Fruit fly (Drosophila melanogaster) whole organism, pupa: ENCODE data around the gene CG14332.

Experiments used
- CG10348 ChIP-seq: fragments of 200-800 bp; sonication (Bioruptor generic); IDR thresholded peaks from 2 replicates; pipeline ENCODE4 v1.3.6; 2022; ENCODE audit warnings: missing biosample characterization, missing genetic modification characterization
- CG12605 ChIP-seq: fragments of 200-800 bp; sonication (Bioruptor generic); IDR thresholded peaks from 2 replicates; pipeline ENCODE4 v1.3.6; 2022; ENCODE audit warnings: missing biosample characterization, missing genetic modification characterization
- CG13204 ChIP-seq: fragments of 200-800 bp; sonication (Bioruptor generic); optimal IDR thresholded peaks from 2 replicates; lab custom pipeline; 2018; ENCODE audit warnings: missing biosample characterization, mild to moderate bottlenecking, missing genetic modification characterization, moderate library complexity
- CG14655 ChIP-seq: fragments of 200-800 bp; sonication (Bioruptor generic); optimal IDR thresholded peaks from 3 replicates; lab custom pipeline; 2017; ENCODE audit warnings: mild to moderate bottlenecking, missing biosample characterization, missing genetic modification reagents, missing genetic modification characterization
- CG15710 ChIP-seq: fragments of 200-800 bp; sonication (Bioruptor generic); optimal IDR thresholded peaks from 2 replicates; lab custom pipeline; 2018; ENCODE audit warnings: missing biosample characterization, mild to moderate bottlenecking, missing genetic modification characterization, moderate library complexity
- CG17806 ChIP-seq: fragments of 200-800 bp; sonication (Bioruptor generic); optimal IDR thresholded peaks from 2 replicates; lab custom pipeline; 2018; ENCODE audit warnings: missing biosample characterization, mild to moderate bottlenecking, missing genetic modification characterization, moderate library complexity
- CG32121 ChIP-seq: fragments of 200-800 bp; sonication (Bioruptor generic); IDR thresholded peaks from 2 replicates; pipeline ENCODE4 v1.3.6; 2022; ENCODE audit warnings: missing biosample characterization, missing genetic modification characterization
- CG34367 ChIP-seq: fragments of 200-800 bp; sonication (Bioruptor generic); optimal IDR thresholded peaks from 2 replicates; lab custom pipeline; 2018; ENCODE audit warnings: missing biosample characterization, mild to moderate bottlenecking, missing genetic modification characterization
- CG4496 ChIP-seq: fragments of 200-800 bp; sonication (Bioruptor generic); IDR thresholded peaks from 3 replicates; pipeline ENCODE4 v1.3.6; 2022; ENCODE audit warnings: missing biosample characterization, missing genetic modification characterization
- CG8159 ChIP-seq: fragments of 200-800 bp; sonication (Bioruptor generic); optimal IDR thresholded peaks from 3 replicates; lab custom pipeline; 2018; ENCODE audit warnings: missing biosample characterization, mild to moderate bottlenecking, missing genetic modification characterization, moderate library complexity
- CG8301 ChIP-seq: fragments of 200-800 bp; sonication (Bioruptor generic); optimal IDR thresholded peaks from 2 replicates; lab custom pipeline; 2018; ENCODE audit warnings: missing biosample characterization, mild to moderate bottlenecking, missing genetic modification characterization
- CG9948 ChIP-seq: fragments of 200-800 bp; sonication (Bioruptor generic); optimal IDR thresholded peaks from 2 replicates; lab custom pipeline; 2018; ENCODE audit warnings: missing biosample characterization, mild to moderate bottlenecking, missing genetic modification characterization, moderate library complexity
- D1 ChIP-seq: fragments of 200-800 bp; sonication (Bioruptor generic); optimal IDR thresholded peaks from 2 replicates; lab custom pipeline; 2018; ENCODE audit warnings: missing biosample characterization, mild to moderate bottlenecking, missing genetic modification characterization, moderate library complexity
- EcR ChIP-seq: fragments of 200-800 bp; sonication (Bioruptor generic); optimal IDR thresholded peaks from 3 replicates; lab custom pipeline; 2019; ENCODE audit warnings: missing biosample characterization, missing genetic modification characterization, mild to moderate bottlenecking, moderate library complexity, missing genetic modification reagents
- Ets98B ChIP-seq: fragments of 200-800 bp; sonication (Bioruptor generic); IDR thresholded peaks from 2 replicates; pipeline ENCODE4 v1.3.6; 2022; ENCODE audit warnings: missing biosample characterization, missing genetic modification characterization
- Pif1A ChIP-seq: fragments of 200-800 bp; sonication (Bioruptor generic); optimal IDR thresholded peaks from 3 replicates; lab custom pipeline; 2016; ENCODE audit warnings: missing biosample characterization, missing genetic modification characterization
- Pif1B ChIP-seq: fragments of 200-800 bp; sonication (Bioruptor generic); optimal IDR thresholded peaks from 3 replicates; lab custom pipeline; 2016; ENCODE audit warnings: missing biosample characterization, missing genetic modification characterization
- Snoo ChIP-seq: fragments of 200-800 bp; sonication (Bioruptor generic); optimal IDR thresholded peaks from 3 replicates; lab custom pipeline; 2017; ENCODE audit warnings: missing biosample characterization, mild to moderate bottlenecking, missing genetic modification characterization, inconsistent platforms
- fd96Ca ChIP-seq: fragments of 200-800 bp; sonication (Bioruptor generic); IDR thresholded peaks from 3 replicates; pipeline ENCODE4 v1.3.6; 2022; ENCODE audit warnings: missing biosample characterization, missing genetic modification characterization
- gl ChIP-seq: fragments of 200-800 bp; sonication (Bioruptor generic); optimal IDR thresholded peaks from 2 replicates; lab custom pipeline; 2018; ENCODE audit warnings: missing biosample characterization, mild to moderate bottlenecking, missing genetic modification characterization
- rn ChIP-seq: fragments of 200-800 bp; sonication (Bioruptor generic); IDR thresholded peaks from 2 replicates; pipeline ENCODE4 v1.3.6; 2022; ENCODE audit warnings: missing biosample characterization, missing genetic modification characterization

CG14332 gene

dm6 chr3R:17418459-17418858 lies 3.5 kb downstream of the CG14332 start, which contains the start of gene CG42834:
TSS of gene CG42834 (plus strand) at chr3R:17418759.
- TF ChIP-seq CG17806, result no peak
- no peak for TF ChIP-seq CG32121 (GFP tag; lab: Robert Waterston, UW)
- no peak for TF ChIP-seq CG14655 (GFP tag; lab: Kevin White, UChicago)
- TF ChIP-seq D1 (tag; lab: Kevin White, UChicago), result no peak

- TF ChIP-seq fd96Ca (GFP tag; lab: Robert Waterston, UW) (no peak), rn (GFP tag; lab: Robert Waterston, UW) (no peak), Pif1A (no peak), CG10348 (GFP tag; lab: Robert Waterston, UW) (no peak), CG12605 (no peak)
These were observed 4.8 kb downstream of the CG14332 start, which contains the start of gene CG33333 for dm6 chr3R:17417167-17417566. TSS of gene CG33333 (plus strand) at chr3R:17417467.

- TF ChIP-seq Snoo (tag; lab: Kevin White, UChicago), result no peak
- no peak for TF ChIP-seq CG8159 (tag; lab: Kevin White, UChicago)
- TF ChIP-seq CG10348 (GFP tag; lab: Robert Waterston, UW), result no peak
- TF ChIP-seq CG14655 (GFP tag; lab: Kevin White, UChicago), result no peak
- TF ChIP-seq gl (tag; lab: Kevin White, UChicago), result no peak
- no peak for TF ChIP-seq Pif1A
- no peak for TF ChIP-seq CG34367 (tag; lab: Kevin White, UChicago)
- TF ChIP-seq fd96Ca (GFP tag; lab: Robert Waterston, UW), result no peak
- no peak for TF ChIP-seq rn (GFP tag; lab: Robert Waterston, UW)
- TF ChIP-seq CG12605, result no peak
- TF ChIP-seq CG13204 (GFP tag; lab: Kevin White, UChicago), result no peak
- TF ChIP-seq CG9948 (tag; lab: Kevin White, UChicago), result no peak
- no peak for TF ChIP-seq CG32121 (GFP tag; lab: Robert Waterston, UW)
- no peak for TF ChIP-seq D1 (tag; lab: Kevin White, UChicago)
- no peak for TF ChIP-seq CG8301
- TF ChIP-seq Pif1B (GFP tag; lab: Kevin White, UChicago), result no peak
- no peak for TF ChIP-seq Ets98B (GFP tag; lab: Robert Waterston, UW)
- TF ChIP-seq EcR (GFP tag; lab: Kevin White, UChicago), result no peak
- no peak for TF ChIP-seq CG17806
- no peak for TF ChIP-seq CG4496 (GFP tag; lab: Robert Waterston, UW)
These were observed 6.6 kb downstream of the CG14332 start, which contains the start of gene CG5866 for dm6 chr3R:17415439-17415838. TSS of gene CG5866 (plus strand) at chr3R:17415739.

- TF ChIP-seq EcR (GFP tag; lab: Kevin White, UChicago) (no peak), rn (GFP tag; lab: Robert Waterston, UW) (no peak), CG13204 (GFP tag; lab: Kevin White, UChicago) (no peak), CG32121 (GFP tag; lab: Robert Waterston, UW) (no peak), CG8301 (no peak), CG4496 (GFP tag; lab: Robert Waterston, UW) (no peak), D1 (tag; lab: Kevin White, UChicago) (no peak), CG10348 (GFP tag; lab: Robert Waterston, UW) (no peak), gl (tag; lab: Kevin White, UChicago) (no peak), fd96Ca (GFP tag; lab: Robert Waterston, UW) (no peak), CG12605 (no peak), CG34367 (tag; lab: Kevin White, UChicago) (no peak), CG9948 (tag; lab: Kevin White, UChicago) (no peak), CG8159 (tag; lab: Kevin White, UChicago) (no peak), Ets98B (GFP tag; lab: Robert Waterston, UW) (no peak), Pif1B (GFP tag; lab: Kevin White, UChicago) (no peak), CG14655 (GFP tag; lab: Kevin White, UChicago) (no peak)
These were observed 8.4 kb downstream of the CG14332 start, which contains the start of gene CG42822 for dm6 chr3R:17413601-17414000. TSS of gene CG42822 (plus strand) at chr3R:17413901.

- TF ChIP-seq CG4496 (GFP tag; lab: Robert Waterston, UW) (no peak), gl (tag; lab: Kevin White, UChicago) (no peak), CG34367 (tag; lab: Kevin White, UChicago) (no peak), CG12605 (no peak), CG32121 (GFP tag; lab: Robert Waterston, UW) (no peak), rn (GFP tag; lab: Robert Waterston, UW) (no peak), CG10348 (GFP tag; lab: Robert Waterston, UW) (no peak), Snoo (tag; lab: Kevin White, UChicago) (no peak), CG15710 (tag; lab: Kevin White, UChicago) (no peak), EcR (GFP tag; lab: Kevin White, UChicago) (no peak)
These were observed 9.4 kb downstream of the CG14332 start, which contains the start of gene CG42821 for dm6 chr3R:17412458-17413127. TSS of gene CG42821 (plus strand) at chr3R:17413077.

dm6 chr3R:17410808-17411207 lies 11.2 kb downstream of the CG14332 start, which contains the start of gene CG5863:
TSS of gene CG5863 (plus strand) at chr3R:17411108.
- no peak for TF ChIP-seq gl (tag; lab: Kevin White, UChicago)
- TF ChIP-seq CG8159 (tag; lab: Kevin White, UChicago), result no peak
- TF ChIP-seq CG34367 (tag; lab: Kevin White, UChicago), result no peak
- TF ChIP-seq CG12605, result no peak
- TF ChIP-seq CG4496 (GFP tag; lab: Robert Waterston, UW), result no peak
- no peak for TF ChIP-seq EcR (GFP tag; lab: Kevin White, UChicago)
- no peak for TF ChIP-seq CG15710 (tag; lab: Kevin White, UChicago)
- no peak for TF ChIP-seq rn (GFP tag; lab: Robert Waterston, UW)
- no peak for TF ChIP-seq Snoo (tag; lab: Kevin White, UChicago)
- no peak for TF ChIP-seq CG8301
- no peak for TF ChIP-seq CG32121 (GFP tag; lab: Robert Waterston, UW)
- TF ChIP-seq Pif1B (GFP tag; lab: Kevin White, UChicago), result no peak
- TF ChIP-seq CG17806, result no peak
- TF ChIP-seq Pif1A, result no peak
- TF ChIP-seq, all 21 proteins: peak for 0
